Worm (Caenorhabditis elegans) whole organism, L4 larva: ENCODE data around the gene faah-1.
A peak's percentile ranks its signal among the peaks of the same experiment; 100 is the strongest.

ENCODE experiments used
- F10B5.3 ChIP-seq: sonication (generic microtip); optimal IDR thresholded peaks from 2 replicates; lab custom pipeline; 2016; ENCODE audit warnings: mild to moderate bottlenecking, missing genetic modification characterization, missing compliant biosample characterization
- F37D6.2 ChIP-seq: sonication (generic microtip); optimal IDR thresholded peaks from 2 replicates; lab custom pipeline; 2016; ENCODE audit warnings: mild to moderate bottlenecking, missing genetic modification characterization, missing compliant biosample characterization
- F44E2.7 ChIP-seq: fragments of 200-800 bp; sonication (Bioruptor generic); IDR thresholded peaks from 2 replicates; pipeline ENCODE4 v2.1.2; 2022; ENCODE audit warnings: missing genetic modification characterization, missing compliant biosample characterization
- F49E8.2 ChIP-seq: sonication (generic microtip); optimal IDR thresholded peaks from 2 replicates; lab custom pipeline; 2016; ENCODE audit warnings: missing compliant biosample characterization, mild to moderate bottlenecking, missing genetic modification characterization, borderline replicate concordance
- R02D3.7 ChIP-seq: fragments of 150-350 bp; sonication (generic microtip); optimal IDR thresholded peaks from 3 replicates; lab custom pipeline; 2014; ENCODE audit warnings: missing biosample characterization, missing genetic modification characterization
- T26A8.4 ChIP-seq: fragments of 200-800 bp; sonication (Bioruptor generic); IDR thresholded peaks from 2 replicates; pipeline ENCODE4 v1.3.6; 2022; ENCODE audit warnings: missing genetic modification characterization, missing compliant biosample characterization
- Y105C5A.15 ChIP-seq: fragments of 200-800 bp; sonication (Bioruptor generic); IDR thresholded peaks from 2 replicates; pipeline ENCODE4 v1.3.6; 2022; ENCODE audit warnings: missing genetic modification characterization, missing compliant biosample characterization
- Y48G9A.11 ChIP-seq: fragments of 200-800 bp; sonication (Bioruptor generic); IDR thresholded peaks from 2 replicates; pipeline ENCODE4 v1.3.6; 2022; ENCODE audit warnings: missing genetic modification reagents, missing genetic modification characterization, missing compliant biosample characterization
- Y5F2A.4 ChIP-seq: fragments of 200-800 bp; sonication (Bioruptor generic); optimal IDR thresholded peaks from 2 replicates; lab custom pipeline; 2018; ENCODE audit warnings: mild to moderate bottlenecking, missing genetic modification characterization, missing compliant biosample characterization
- ZK337.2 ChIP-seq: fragments of 200-800 bp; sonication (Bioruptor generic); IDR thresholded peaks from 2 replicates; pipeline ENCODE4 v1.3.6; 2022; ENCODE audit warnings: missing genetic modification reagents, missing genetic modification characterization, missing compliant biosample characterization
- ama-1 ChIP-seq: fragments of 150-350 bp; optimal IDR thresholded peaks from 2 replicates; lab custom pipeline; 2014; ENCODE audit warnings: inconsistent platforms, mixed read lengths
- attf-4 ChIP-seq: sonication (generic microtip); optimal IDR thresholded peaks from 3 replicates; lab custom pipeline; 2017; ENCODE audit warnings: missing biosample characterization, missing genetic modification characterization
- ceh-82 ChIP-seq: sonication (generic microtip); optimal IDR thresholded peaks from 2 replicates; lab custom pipeline; 2017; ENCODE audit warnings: missing biosample characterization, missing genetic modification characterization
- ces-1 ChIP-seq: fragments of 150-350 bp; sonication (generic microtip); optimal IDR thresholded peaks from 4 replicates; lab custom pipeline; 2014; ENCODE audit warnings: missing biosample characterization, missing genetic modification reagents, missing genetic modification characterization
- ctbp-1 ChIP-seq: fragments of 200-800 bp; sonication (Bioruptor generic); IDR thresholded peaks from 2 replicates; pipeline ENCODE4 v1.3.6; 2022; ENCODE audit warnings: missing genetic modification reagents, missing genetic modification characterization, missing compliant biosample characterization
- daf-12 ChIP-seq: fragments of 150-350 bp; optimal IDR thresholded peaks from 2 replicates; lab custom pipeline; 2014; ENCODE audit warnings: missing biosample characterization, missing genetic modification reagents, missing genetic modification characterization
- daf-16 ChIP-seq, 3 experiments: sonication (generic microtip); optimal IDR thresholded peaks; 2 replicates each; lab custom pipeline; 2016 to 2017; ENCODE audit warnings: missing genetic modification characterization in 3 of 3, missing genetic modification reagents in 3 of 3, mild to moderate bottlenecking in 2 of 3, missing compliant biosample characterization in 2 of 3, missing biosample characterization in 1 of 3, moderate library complexity in 1 of 3
- daf-8 ChIP-seq: fragments of 200-800 bp; sonication (Bioruptor generic); IDR thresholded peaks from 2 replicates; pipeline ENCODE4 v1.3.6; 2022; ENCODE audit warnings: missing genetic modification characterization, missing compliant biosample characterization
- dmd-8 ChIP-seq: fragments of 200-800 bp; sonication (Bioruptor generic); IDR thresholded peaks from 2 replicates; pipeline ENCODE4 v1.3.6; 2022; ENCODE audit warnings: missing genetic modification characterization, missing compliant biosample characterization
- dmd-9 ChIP-seq: fragments of 200-800 bp; sonication (Bioruptor generic); IDR thresholded peaks from 2 replicates; pipeline ENCODE4 v1.3.6; 2022; ENCODE audit warnings: missing genetic modification reagents, missing genetic modification characterization, missing compliant biosample characterization
- egl-27 ChIP-seq: sonication (generic microtip); optimal IDR thresholded peaks from 3 replicates; lab custom pipeline; 2017; ENCODE audit warnings: missing biosample characterization, missing genetic modification reagents, missing genetic modification characterization
- egl-43 ChIP-seq: fragments of 200-800 bp; sonication (Bioruptor generic); IDR thresholded peaks from 2 replicates; pipeline ENCODE4 v1.3.6; 2022; ENCODE audit warnings: missing genetic modification reagents, missing genetic modification characterization, missing compliant biosample characterization
- fkh-10 ChIP-seq: fragments of 150-350 bp; optimal IDR thresholded peaks from 2 replicates; lab custom pipeline; 2014; ENCODE audit warnings: missing biosample characterization, missing genetic modification reagents, missing genetic modification characterization
- fos-1 ChIP-seq: fragments of 150-350 bp; optimal IDR thresholded peaks from 2 replicates; lab custom pipeline; 2014; ENCODE audit warnings: missing biosample characterization, missing genetic modification characterization
- gei-8 ChIP-seq: fragments of 200-800 bp; sonication (Bioruptor generic); optimal IDR thresholded peaks from 2 replicates; lab custom pipeline; 2018; ENCODE audit warnings: mild to moderate bottlenecking, missing genetic modification characterization, missing compliant biosample characterization
- hlh-11 ChIP-seq: fragments of 200-800 bp; sonication (Bioruptor generic); optimal IDR thresholded peaks from 2 replicates; lab custom pipeline; 2018; ENCODE audit warnings: mild to moderate bottlenecking, missing genetic modification characterization, missing compliant biosample characterization
- hlh-30 ChIP-seq: sonication (generic microtip); optimal IDR thresholded peaks from 2 replicates; lab custom pipeline; 2017; ENCODE audit warnings: antibody characterized with exemption, mild to moderate bottlenecking, missing genetic modification characterization, missing compliant biosample characterization; ENCODE audit not compliant: insufficient read depth
- lim-7 ChIP-seq: fragments of 200-800 bp; sonication (Bioruptor generic); IDR thresholded peaks from 2 replicates; pipeline ENCODE4 v1.3.6; 2022; ENCODE audit warnings: missing genetic modification characterization, missing compliant biosample characterization
- lin-1 ChIP-seq: fragments of 200-800 bp; sonication (Bioruptor generic); IDR thresholded peaks from 2 replicates; pipeline ENCODE4 v1.3.6; 2022; ENCODE audit warnings: missing genetic modification reagents, missing genetic modification characterization, missing compliant biosample characterization
- lin-38 ChIP-seq: fragments of 200-800 bp; sonication (Bioruptor generic); IDR thresholded peaks from 2 replicates; pipeline ENCODE4 v1.3.6; 2022; ENCODE audit warnings: missing genetic modification reagents, missing genetic modification characterization, missing compliant biosample characterization
- lin-39 ChIP-seq: fragments of 150-350 bp; optimal IDR thresholded peaks from 2 replicates; lab custom pipeline; 2014; ENCODE audit warnings: missing biosample characterization, missing genetic modification reagents, missing genetic modification characterization
- lir-3 ChIP-seq: sonication (generic microtip); optimal IDR thresholded peaks from 2 replicates; lab custom pipeline; 2016; ENCODE audit warnings: mild to moderate bottlenecking, missing genetic modification characterization, missing compliant biosample characterization
- madf-9 ChIP-seq: fragments of 200-800 bp; sonication (Bioruptor generic); conservative IDR thresholded peaks from 2 replicates; pipeline ENCODE4 v1.3.6; 2022; ENCODE audit warnings: missing genetic modification reagents, missing genetic modification characterization, missing compliant biosample characterization
- mep-1 ChIP-seq: fragments of 150-350 bp; sonication (generic microtip); optimal IDR thresholded peaks from 3 replicates; lab custom pipeline; 2014; ENCODE audit warnings: missing biosample characterization, missing genetic modification characterization
- mes-2 ChIP-seq: sonication (generic microtip); optimal IDR thresholded peaks from 2 replicates; lab custom pipeline; 2016; ENCODE audit warnings: missing genotype, mild to moderate bottlenecking, missing genetic modification characterization, missing compliant biosample characterization; ENCODE audit not compliant: poor library complexity, severe bottlenecking
- mxl-2 ChIP-seq: fragments of 200-800 bp; sonication (Bioruptor generic); conservative IDR thresholded peaks from 2 replicates; pipeline ENCODE4 v1.3.6; 2022; ENCODE audit warnings: missing genetic modification reagents, missing genetic modification characterization, missing compliant biosample characterization
- nhr-102 ChIP-seq: sonication (generic microtip); optimal IDR thresholded peaks from 2 replicates; lab custom pipeline; 2016; ENCODE audit warnings: mild to moderate bottlenecking, missing genetic modification characterization, moderate library complexity, missing compliant biosample characterization
- nhr-111 ChIP-seq: fragments of 200-800 bp; sonication (Bioruptor generic); optimal IDR thresholded peaks from 2 replicates; lab custom pipeline; 2018; ENCODE audit warnings: mild to moderate bottlenecking, missing genetic modification characterization, missing compliant biosample characterization
- nhr-237 ChIP-seq: sonication (generic microtip); optimal IDR thresholded peaks from 2 replicates; lab custom pipeline; 2017; ENCODE audit warnings: missing biosample characterization, missing genetic modification characterization
- nhr-48 ChIP-seq: sonication (generic microtip); optimal IDR thresholded peaks from 2 replicates; lab custom pipeline; 2016; ENCODE audit warnings: mild to moderate bottlenecking, missing genetic modification characterization, missing compliant biosample characterization
- nhr-6 ChIP-seq: fragments of 150-350 bp; optimal IDR thresholded peaks from 2 replicates; lab custom pipeline; 2014; ENCODE audit warnings: missing biosample characterization, missing genetic modification characterization
- nhr-77 ChIP-seq: fragments of 150-350 bp; optimal IDR thresholded peaks from 2 replicates; lab custom pipeline; 2014; ENCODE audit warnings: missing biosample characterization, missing genetic modification characterization
- pqm-1 ChIP-seq: sonication (generic microtip); optimal IDR thresholded peaks from 2 replicates; lab custom pipeline; 2017; ENCODE audit warnings: missing biosample characterization, missing genetic modification characterization
- rbr-2 ChIP-seq: sonication (generic microtip); optimal IDR thresholded peaks from 2 replicates; lab custom pipeline; 2016; ENCODE audit warnings: missing genotype, missing genetic modification characterization, missing compliant biosample characterization
- sdz-12 ChIP-seq: fragments of 200-800 bp; sonication (Bioruptor generic); optimal IDR thresholded peaks from 2 replicates; lab custom pipeline; 2018; ENCODE audit warnings: mild to moderate bottlenecking, missing genetic modification characterization, missing compliant biosample characterization
- set-16 ChIP-seq: fragments of 200-800 bp; sonication (Bioruptor generic); IDR thresholded peaks from 2 replicates; pipeline ENCODE4 v1.3.6; 2022; ENCODE audit warnings: missing genetic modification reagents, missing genetic modification characterization, missing compliant biosample characterization
- skn-1 ChIP-seq: fragments of 150-350 bp; optimal IDR thresholded peaks from 2 replicates; lab custom pipeline; 2014; ENCODE audit warnings: missing biosample characterization, missing genetic modification characterization
- snpc-1.2 ChIP-seq: fragments of 200-800 bp; sonication (Bioruptor generic); IDR thresholded peaks from 2 replicates; pipeline ENCODE4 v1.3.6; 2022; ENCODE audit warnings: missing genetic modification reagents, missing genetic modification characterization, missing compliant biosample characterization
- tra-1 ChIP-seq: fragments of 200-800 bp; sonication (Bioruptor generic); IDR thresholded peaks from 2 replicates; pipeline ENCODE4 v1.3.6; 2022; ENCODE audit warnings: missing genetic modification reagents, missing genetic modification characterization, missing compliant biosample characterization
- unc-62 ChIP-seq, 3 experiments: fragments of 150-350 bp in 1 of 3; sonication (generic microtip); optimal IDR thresholded peaks in 2 of 3; peaks in 1 of 3; 1 replicate in 1 of 3; 2 replicates in 2 of 3; lab custom pipeline; 2014 to 2017; ENCODE audit warnings: missing biosample characterization in 3 of 3, missing genetic modification characterization in 3 of 3, missing genetic modification reagents in 3 of 3, missing genotype in 1 of 3
- zag-1 ChIP-seq: fragments of 150-350 bp; optimal IDR thresholded peaks from 2 replicates; lab custom pipeline; 2014; ENCODE audit warnings: missing biosample characterization, missing genetic modification characterization
- ztf-11 ChIP-seq: fragments of 150-350 bp; optimal IDR thresholded peaks from 2 replicates; lab custom pipeline; 2014; ENCODE audit warnings: missing biosample characterization, missing genetic modification characterization

faah-1 gene

ce11 chrIV:8136005-8136512 lies 23.1 kb upstream of the faah-1 start, which contains the start of the genes isp-1 and islo-1 (continued):
- peak; percentile 39 for TF ChIP-seq hlh-11
- TF ChIP-seq R02D3.7 = no peak
- no peak for TF ChIP-seq unc-62 (GFP tag; optimal IDR thresholded peaks at IDR 0.05 in 1 of 2; lab: Kevin White, UChicago)
- TF ChIP-seq unc-62 (tag; optimal IDR thresholded peaks at IDR 0.05; lab: Kevin White, UChicago) = no peak
- no peak for TF ChIP-seq ceh-82 (tag; lab: Kevin White, UChicago)
- peak; percentile 91 for TF ChIP-seq lin-38 (GFP tag; lab: Robert Waterston, UW)
- no peak for TF ChIP-seq T26A8.4
- no peak for TF ChIP-seq madf-9 (GFP tag; lab: Robert Waterston, UW)
- no peak for TF ChIP-seq nhr-237 (tag; lab: Kevin White, UChicago)
- no peak for TF ChIP-seq fos-1
- TF ChIP-seq F44E2.7 (GFP tag; lab: Robert Waterston, UW) = no peak
- no peak for TF ChIP-seq lin-1 (GFP tag; lab: Robert Waterston, UW)
- TF ChIP-seq nhr-111 = no peak
- TF ChIP-seq daf-12 (tag; lab: Kevin White, UChicago) = no peak
- TF ChIP-seq ama-1 (lab: Kevin White, UChicago) = peak; percentile 75
- no peak for TF ChIP-seq Y105C5A.15 (GFP tag; lab: Robert Waterston, UW)
- no peak for TF ChIP-seq nhr-48 (tag; lab: Kevin White, UChicago)
- no peak for TF ChIP-seq mxl-2
- TF ChIP-seq F49E8.2 = no peak
- no peak for TF ChIP-seq F37D6.2
- TF ChIP-seq daf-16 (GFP tag; optimal IDR thresholded peaks at IDR 0.05; lab: Kevin White, UChicago) = no peak
- TF ChIP-seq daf-16 (tag; optimal IDR thresholded peaks at IDR 0.05; lab: Kevin White, UChicago) = peak; percentile 55
- TF ChIP-seq Y48G9A.11 (GFP tag; lab: Robert Waterston, UW) = no peak
- TF ChIP-seq nhr-6 (tag; lab: Kevin White, UChicago) = peak; percentile 63
- TF ChIP-seq nhr-77 (tag; lab: Kevin White, UChicago) = peak; percentile 41
- no peak for TF ChIP-seq gei-8 (GFP tag; lab: Kevin White, UChicago)
- no peak for TF ChIP-seq dmd-8
- TF ChIP-seq skn-1 (tag; lab: Kevin White, UChicago) = no peak
- no peak for TF ChIP-seq Y5F2A.4 (GFP tag; lab: Kevin White, UChicago)
- no peak for TF ChIP-seq F10B5.3
- no peak for TF ChIP-seq ces-1 (GFP tag; lab: Kevin White, UChicago)
- no peak for TF ChIP-seq lir-3
- TF ChIP-seq pqm-1 (tag; lab: Kevin White, UChicago) = no peak
- TF ChIP-seq daf-8 (GFP tag; lab: Robert Waterston, UW) = no peak
- no peak for TF ChIP-seq lim-7 (GFP tag; lab: Robert Waterston, UW)
- TF ChIP-seq fkh-10 (GFP tag; lab: Kevin White, UChicago) = no peak
- peak; percentile 29 for TF ChIP-seq rbr-2 (tag; lab: Kevin White, UChicago)
- no peak for TF ChIP-seq tra-1 (GFP tag; lab: Robert Waterston, UW)
- TF ChIP-seq nhr-102 (tag; lab: Kevin White, UChicago) = no peak
- TF ChIP-seq ctbp-1 (GFP tag; lab: Robert Waterston, UW) = no peak
- no peak for TF ChIP-seq attf-4 (tag; lab: Kevin White, UChicago)
- TF ChIP-seq snpc-1.2 (GFP tag; lab: Robert Waterston, UW) = no peak
- TF ChIP-seq egl-27 (tag; lab: Kevin White, UChicago) = no peak
- TF ChIP-seq dmd-9 = no peak
- no peak for TF ChIP-seq ztf-11 (tag; lab: Kevin White, UChicago)
- peak; percentile 82 for TF ChIP-seq hlh-30
- TF ChIP-seq egl-43 = no peak
- TF ChIP-seq lin-39 (tag; lab: Kevin White, UChicago) = no peak
- no peak for TF ChIP-seq sdz-12 (GFP tag; lab: Kevin White, UChicago)
- peak; percentile 82 for TF ChIP-seq mes-2 (tag; lab: Kevin White, UChicago)
- no peak for TF ChIP-seq ZK337.2 (GFP tag; lab: Robert Waterston, UW)
- TF ChIP-seq zag-1 = no peak
- TF ChIP-seq mep-1 = peak; percentile 69
- TF ChIP-seq set-16 (GFP tag; lab: Robert Waterston, UW) = no peak
